Worm (Caenorhabditis elegans) whole organism, L2 larva: ENCODE measurements around the gene Y48E1B.8.

Source experiments
- Y55F3AM.14 ChIP-seq: fragments of 200-800 bp; sonication (Bioruptor generic); optimal IDR thresholded peaks from 2 replicates; lab custom pipeline; 2018; ENCODE audit warnings: mild to moderate bottlenecking, missing genetic modification characterization, missing compliant biosample characterization
- ZK546.5 ChIP-seq: sonication (generic microtip); optimal IDR thresholded peaks from 2 replicates; lab custom pipeline; 2017; ENCODE audit warnings: missing biosample characterization, missing genetic modification characterization
- blmp-1 ChIP-seq: sonication (generic microtip); optimal IDR thresholded peaks from 2 replicates; lab custom pipeline; 2017; ENCODE audit warnings: missing genetic modification characterization, mild to moderate bottlenecking, missing compliant biosample characterization, antibody characterized with exemption, moderate library complexity; ENCODE audit not compliant: insufficient read depth
- mdl-1 ChIP-seq, 2 experiments: fragments of 150-350 bp in 1 of 2; sonication (generic microtip) in 1 of 2; optimal IDR thresholded peaks; 2 replicates each; lab custom pipeline; 2017; ENCODE audit warnings: missing biosample characterization in 2 of 2, missing genetic modification characterization in 2 of 2
- nhr-77 ChIP-seq: fragments of 150-350 bp; optimal IDR thresholded peaks from 2 replicates; lab custom pipeline; 2014; ENCODE audit warnings: missing biosample characterization, missing genetic modification characterization
- skn-1 ChIP-seq: sonication (generic microtip); optimal IDR thresholded peaks from 2 replicates; lab custom pipeline; 2017; ENCODE audit warnings: missing biosample characterization, missing genetic modification characterization
- unc-62 ChIP-seq: fragments of 150-350 bp; optimal IDR thresholded peaks from 2 replicates; lab custom pipeline; 2014; ENCODE audit warnings: missing biosample characterization, missing genetic modification reagents, missing genetic modification characterization
- zag-1 ChIP-seq: fragments of 150-350 bp; optimal IDR thresholded peaks from 2 replicates; lab custom pipeline; 2014; ENCODE audit warnings: missing biosample characterization, missing genetic modification characterization

ce11 chrII:13600904-13601303 is 15.4 kb downstream of the Y48E1B.8 start, which contains the start of gene csp-1:
- no peak for TF ChIP-seq unc-62 (GFP tag; lab: Kevin White, UChicago)
- no peak for TF ChIP-seq skn-1
- TF ChIP-seq zag-1 (tag; lab: Kevin White, UChicago) = no peak
- no peak for TF ChIP-seq nhr-77
- TF ChIP-seq mdl-1 (tag; optimal IDR thresholded peaks at IDR 0.05; lab: Kevin White, UChicago) = no peak
- no peak for TF ChIP-seq Y55F3AM.14 (GFP tag; lab: Kevin White, UChicago)
- TF ChIP-seq blmp-1 (tag; lab: Kevin White, UChicago) = no peak
- no peak for TF ChIP-seq ZK546.5 (tag; lab: Kevin White, UChicago)
